Worm (Caenorhabditis elegans): ENCODE measurements around the gene F28A10.5.

Gene F28A10.5

DNA sequence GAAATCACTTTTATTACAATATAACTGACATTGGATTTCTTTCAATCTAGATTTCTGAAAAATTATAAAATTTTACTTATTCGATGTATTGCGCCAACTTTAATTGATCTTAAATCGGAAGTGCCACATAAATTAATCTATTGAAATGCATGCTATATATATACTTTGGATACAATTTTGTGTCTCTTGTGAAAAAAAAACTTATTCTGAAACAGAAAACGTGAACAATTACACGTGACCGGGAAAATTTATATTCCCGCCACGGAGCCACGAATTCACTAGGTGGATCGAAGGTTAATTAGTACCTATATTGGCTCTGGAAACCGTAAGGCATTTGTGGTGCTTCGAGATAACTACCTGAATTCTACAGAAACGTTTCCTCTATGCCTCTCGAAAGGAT, 50.8 kb downstream of the F28A10.5 start, which contains the start of gene F46F5.14:
F46F5.14 (plus strand) TSS at position 301 of the 400 bp plus-strand sequence.
- TF ChIP-seq elt-1 (tag; optimal IDR thresholded peaks at IDR 0.05) (no peak), snpc-4 (tag; optimal IDR thresholded peaks at IDR 0.05) (no peak), ceh-82 (tag; optimal IDR thresholded peaks at IDR 0.05) (no peak), nhr-129 (tag; optimal IDR thresholded peaks at IDR 0.05) (no peak), nhr-237 (tag; optimal IDR thresholded peaks at IDR 0.05) (no peak), mab-5 (tag; optimal IDR thresholded peaks at IDR 0.05) (no peak), zag-1 (tag; optimal IDR thresholded peaks at IDR 0.05) (no peak), nhr-6 (tag; optimal IDR thresholded peaks at IDR 0.05) (no peak), ZK546.5 (tag; optimal IDR thresholded peaks at IDR 0.05) (no peak), aly-2 (tag; optimal IDR thresholded peaks at IDR 0.05) (no peak), blmp-1 (tag; optimal IDR thresholded peaks at IDR 0.05; ENCODE audit: insufficient read depth) (no peak), fos-1 (tag; optimal IDR thresholded peaks at IDR 0.05) (no peak), ztf-4 (tag; optimal IDR thresholded peaks at IDR 0.05) (no peak), crh-2 (tag; optimal IDR thresholded peaks at IDR 0.05) (no peak), lin-11 (tag; optimal IDR thresholded peaks at IDR 0.05) (no peak), skn-1 (tag; optimal IDR thresholded peaks at IDR 0.05) (no peak), lsy-2 (tag; optimal IDR thresholded peaks at IDR 0.05) (no peak), sem-4 (tag; optimal IDR thresholded peaks at IDR 0.05) (no peak), peb-1 (tag; optimal IDR thresholded peaks at IDR 0.05) (no peak)

Measured in whole organism, L2 larva.